Worm (Caenorhabditis elegans) whole organism, L1 larva: ENCODE measurements around the gene F32A5.4.

Source experiments
- C34B4.2 ChIP-seq: sonication (generic microtip); optimal IDR thresholded peaks from 2 replicates; lab custom pipeline; 2017; ENCODE audit warnings: mild to moderate bottlenecking, missing genetic modification characterization, missing compliant biosample characterization
- aha-1 ChIP-seq: fragments of 150-350 bp; optimal IDR thresholded peaks from 2 replicates; lab custom pipeline; 2014; ENCODE audit warnings: missing biosample characterization, missing genetic modification characterization
- ama-1 ChIP-seq: fragments of 150-350 bp; optimal IDR thresholded peaks from 2 replicates; lab custom pipeline; 2014
- blmp-1 ChIP-seq: fragments of 150-350 bp; optimal IDR thresholded peaks from 2 replicates; lab custom pipeline; 2014; ENCODE audit warnings: missing biosample characterization, missing genetic modification characterization
- ceh-63 ChIP-seq: fragments of 200-800 bp; sonication (Bioruptor generic); optimal IDR thresholded peaks from 2 replicates; lab custom pipeline; 2018; ENCODE audit warnings: mild to moderate bottlenecking, missing genetic modification characterization, missing compliant biosample characterization
- ceh-90 ChIP-seq: sonication (generic microtip); optimal IDR thresholded peaks from 2 replicates; lab custom pipeline; 2016; ENCODE audit warnings: missing genetic modification characterization, missing compliant biosample characterization
- dsc-1 ChIP-seq: sonication (generic microtip); optimal IDR thresholded peaks from 2 replicates; lab custom pipeline; 2016; ENCODE audit warnings: mild to moderate bottlenecking, missing genetic modification characterization, missing compliant biosample characterization
- efl-1 ChIP-seq, 4 experiments: fragments of 150-350 bp; optimal IDR thresholded peaks in 3 of 4; peaks in 1 of 4; 1 replicate in 1 of 4; 2 replicates in 3 of 4; lab custom pipeline; 2014; ENCODE audit warnings: missing biosample characterization in 2 of 4, missing genetic modification characterization in 2 of 4, missing genetic modification reagents in 2 of 4
- egl-13 ChIP-seq: sonication (generic microtip); optimal IDR thresholded peaks from 2 replicates; lab custom pipeline; 2016; ENCODE audit warnings: missing genotype, missing genetic modification reagents, missing genetic modification characterization, missing compliant biosample characterization
- egl-27 ChIP-seq, 2 experiments: fragments of 150-350 bp in 1 of 2; sonication (generic microtip); optimal IDR thresholded peaks; 3 replicates each; lab custom pipeline; 2017 to 2018; ENCODE audit warnings: missing biosample characterization in 2 of 2, missing genetic modification characterization in 2 of 2, missing genetic modification reagents in 2 of 2
- elt-3 ChIP-seq, 6 experiments: fragments of 150-350 bp in 1 of 6; sonication (generic microtip); optimal IDR thresholded peaks; 2 replicates each; lab custom pipeline; 2017 to 2018; ENCODE audit warnings: missing biosample characterization in 6 of 6, missing genetic modification characterization in 6 of 6, inconsistent platforms in 1 of 6
- ets-5 ChIP-seq: fragments of 200-800 bp; sonication (Bioruptor generic); IDR thresholded peaks from 2 replicates; pipeline ENCODE4 v1.3.6; 2022; ENCODE audit warnings: missing genetic modification characterization, missing compliant biosample characterization
- fkh-4 ChIP-seq: sonication (generic microtip); optimal IDR thresholded peaks from 2 replicates; lab custom pipeline; 2016; ENCODE audit warnings: missing compliant biosample characterization, missing genetic modification characterization, borderline replicate concordance
- fkh-8 ChIP-seq: sonication (generic microtip); optimal IDR thresholded peaks from 2 replicates; lab custom pipeline; 2016; ENCODE audit warnings: mild to moderate bottlenecking, missing genetic modification characterization, missing compliant biosample characterization
- fos-1 ChIP-seq: fragments of 150-350 bp; optimal IDR thresholded peaks from 2 replicates; lab custom pipeline; 2014; ENCODE audit warnings: missing biosample characterization, missing genetic modification characterization
- grh-1 ChIP-seq: fragments of 200-800 bp; sonication (Bioruptor generic); IDR thresholded peaks from 2 replicates; pipeline ENCODE4 v1.3.6; 2022; ENCODE audit warnings: missing genetic modification reagents, missing genetic modification characterization, missing compliant biosample characterization
- hlh-17 ChIP-seq: fragments of 200-800 bp; sonication (Bioruptor generic); optimal IDR thresholded peaks from 2 replicates; lab custom pipeline; 2018; ENCODE audit warnings: missing genetic modification characterization, mild to moderate bottlenecking, missing compliant biosample characterization, moderate library complexity, borderline replicate concordance
- hlh-4 ChIP-seq: sonication (generic microtip); optimal IDR thresholded peaks from 2 replicates; lab custom pipeline; 2016; ENCODE audit warnings: mild to moderate bottlenecking, missing genetic modification characterization, missing compliant biosample characterization
- hpl-2 ChIP-seq: fragments of 150-350 bp; optimal IDR thresholded peaks from 2 replicates; lab custom pipeline; 2014; ENCODE audit warnings: missing biosample characterization, missing genetic modification reagents, missing genetic modification characterization
- lin-13 ChIP-seq: fragments of 150-350 bp; optimal IDR thresholded peaks from 2 replicates; lab custom pipeline; 2014; ENCODE audit warnings: missing biosample characterization, missing genetic modification reagents, missing genetic modification characterization
- lin-15B ChIP-seq: fragments of 150-350 bp; sonication (generic microtip); optimal IDR thresholded peaks from 3 replicates; lab custom pipeline; 2014; ENCODE audit warnings: missing biosample characterization, missing genetic modification characterization
- lin-35 ChIP-seq, 2 experiments: fragments of 150-350 bp; optimal IDR thresholded peaks; 2 replicates each; lab custom pipeline; 2014; ENCODE audit warnings: missing biosample characterization in 2 of 2, missing genetic modification characterization in 2 of 2, missing genetic modification reagents in 2 of 2
- lir-3 ChIP-seq: sonication (generic microtip); optimal IDR thresholded peaks from 2 replicates; lab custom pipeline; 2016; ENCODE audit warnings: mild to moderate bottlenecking, missing genetic modification characterization, moderate library complexity, missing compliant biosample characterization; ENCODE audit not compliant: poor library complexity
- mep-1 ChIP-seq: fragments of 150-350 bp; optimal IDR thresholded peaks from 2 replicates; lab custom pipeline; 2014; ENCODE audit warnings: missing biosample characterization, missing genetic modification characterization
- nhr-11 ChIP-seq: fragments of 150-350 bp; optimal IDR thresholded peaks from 2 replicates; lab custom pipeline; 2014; ENCODE audit warnings: missing biosample characterization, missing genetic modification characterization
- nhr-12 ChIP-seq: sonication (generic microtip); optimal IDR thresholded peaks from 2 replicates; lab custom pipeline; 2017; ENCODE audit warnings: missing biosample characterization, missing genetic modification characterization
- nhr-19 ChIP-seq: fragments of 200-800 bp; sonication (Bioruptor generic); conservative IDR thresholded peaks from 2 replicates; pipeline ENCODE4 v1.3.6; 2022; ENCODE audit warnings: missing genetic modification characterization, missing compliant biosample characterization
- nhr-237 ChIP-seq: fragments of 150-350 bp; optimal IDR thresholded peaks from 2 replicates; lab custom pipeline; 2014; ENCODE audit warnings: missing biosample characterization, missing genetic modification characterization
- nhr-28 ChIP-seq: fragments of 150-350 bp; optimal IDR thresholded peaks from 2 replicates; lab custom pipeline; 2014; ENCODE audit warnings: missing biosample characterization, missing genetic modification characterization
- nhr-47 ChIP-seq: sonication (generic microtip); optimal IDR thresholded peaks from 2 replicates; lab custom pipeline; 2016; ENCODE audit warnings: mild to moderate bottlenecking, missing genetic modification characterization, moderate library complexity, missing compliant biosample characterization
- nhr-76 ChIP-seq: sonication (generic microtip); optimal IDR thresholded peaks from 2 replicates; lab custom pipeline; 2017; ENCODE audit warnings: missing biosample characterization, missing genetic modification characterization
- nhr-77 ChIP-seq: fragments of 150-350 bp; optimal IDR thresholded peaks from 2 replicates; lab custom pipeline; 2014; ENCODE audit warnings: missing biosample characterization, missing genetic modification characterization
- nhr-84 ChIP-seq: sonication (generic microtip); optimal IDR thresholded peaks from 2 replicates; lab custom pipeline; 2017; ENCODE audit warnings: missing biosample characterization, missing genetic modification characterization
- nhr-85 ChIP-seq: sonication (generic microtip); peaks from one replicate; lab custom pipeline; 2016; ENCODE audit warnings: missing genetic modification characterization, inconsistent platforms, missing compliant biosample characterization
- pag-3 ChIP-seq: sonication (generic microtip); optimal IDR thresholded peaks from 2 replicates; lab custom pipeline; 2017; ENCODE audit warnings: missing genetic modification characterization, mild to moderate bottlenecking, missing compliant biosample characterization, antibody characterized with exemption, borderline replicate concordance; ENCODE audit not compliant: insufficient read depth
- pqm-1 ChIP-seq: sonication (generic microtip); optimal IDR thresholded peaks from 3 replicates; lab custom pipeline; 2017; ENCODE audit warnings: missing biosample characterization, missing genetic modification characterization
- skn-1 ChIP-seq: fragments of 150-350 bp; optimal IDR thresholded peaks from 2 replicates; lab custom pipeline; 2014; ENCODE audit warnings: missing biosample characterization, missing genetic modification characterization
- snu-23 ChIP-seq: sonication (generic microtip); optimal IDR thresholded peaks from 2 replicates; lab custom pipeline; 2016; ENCODE audit warnings: missing genetic modification characterization, missing compliant biosample characterization
- sptf-1 ChIP-seq: fragments of 150-350 bp; optimal IDR thresholded peaks from 2 replicates; lab custom pipeline; 2014; ENCODE audit warnings: missing biosample characterization, missing genetic modification characterization
- swsn-7 ChIP-seq: sonication (generic microtip); optimal IDR thresholded peaks from 2 replicates; lab custom pipeline; 2016; ENCODE audit warnings: missing genetic modification characterization, missing compliant biosample characterization
- tbx-2 ChIP-seq: sonication (generic microtip); optimal IDR thresholded peaks from 2 replicates; lab custom pipeline; 2016; ENCODE audit warnings: missing genetic modification characterization, missing compliant biosample characterization
- tlp-1 ChIP-seq: fragments of 150-350 bp; optimal IDR thresholded peaks from 2 replicates; lab custom pipeline; 2014; ENCODE audit warnings: missing biosample characterization, missing genetic modification characterization
- unc-62 ChIP-seq: fragments of 150-350 bp; optimal IDR thresholded peaks from 2 replicates; lab custom pipeline; 2014; ENCODE audit warnings: missing biosample characterization, missing genetic modification reagents, missing genetic modification characterization
- unc-98 ChIP-seq: fragments of 200-800 bp; sonication (Bioruptor generic); IDR thresholded peaks from 2 replicates; pipeline ENCODE4 v1.3.6; 2022; ENCODE audit warnings: missing genetic modification characterization, missing compliant biosample characterization
- vab-15 ChIP-seq: sonication (generic microtip); optimal IDR thresholded peaks from 2 replicates; lab custom pipeline; 2017; ENCODE audit warnings: missing genotype, mild to moderate bottlenecking, missing genetic modification characterization, missing compliant biosample characterization
- xbp-1 ChIP-seq: sonication (generic microtip); optimal IDR thresholded peaks from 2 replicates; lab custom pipeline; 2016; ENCODE audit warnings: missing genetic modification characterization, missing compliant biosample characterization
- zip-4 ChIP-seq: fragments of 200-800 bp; sonication (Bioruptor generic); optimal IDR thresholded peaks from 2 replicates; lab custom pipeline; 2018; ENCODE audit warnings: mild to moderate bottlenecking, missing genetic modification characterization, moderate library complexity, missing compliant biosample characterization
- ztf-11 ChIP-seq, 2 experiments: sonication (generic microtip); optimal IDR thresholded peaks; 2 replicates each; lab custom pipeline; 2016 to 2017; ENCODE audit warnings: missing genetic modification characterization in 2 of 2, missing biosample characterization in 1 of 2, missing compliant biosample characterization in 1 of 2
- ztf-4 ChIP-seq: fragments of 150-350 bp; optimal IDR thresholded peaks from 2 replicates; lab custom pipeline; 2014; ENCODE audit warnings: missing biosample characterization, missing genetic modification characterization

The F32A5.4 gene

DNA sequence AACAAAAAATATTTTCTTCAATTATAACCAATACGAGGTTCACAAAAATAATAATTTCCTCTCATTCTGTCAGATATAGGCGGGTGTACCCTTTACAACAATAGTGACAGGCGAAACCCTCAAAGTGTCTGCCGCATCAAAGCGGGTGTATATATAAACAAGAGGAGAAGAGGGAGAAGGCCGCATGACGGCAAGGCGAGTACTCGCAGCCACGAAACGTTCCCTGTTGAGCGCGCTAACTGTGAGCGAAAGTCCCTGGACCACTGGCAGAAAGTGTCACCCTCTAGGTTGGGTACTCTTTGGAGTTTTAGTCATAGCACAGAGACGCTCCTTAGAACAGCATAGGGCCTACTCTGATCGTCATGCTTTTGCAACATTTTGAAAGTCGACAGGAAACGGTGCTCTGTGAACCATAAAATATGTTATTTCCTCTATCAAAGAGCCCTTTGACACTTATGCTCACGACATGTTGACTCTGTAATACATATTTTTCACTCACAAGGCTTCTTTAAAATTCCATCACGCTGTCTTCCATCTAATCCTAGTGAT is 28.8 kb upstream of the F32A5.4 start, which contains the start of gene pcrg-1 (continued):
- TF ChIP-seq ztf-4 = peak; percentile 9
- TF ChIP-seq nhr-47 = peak; percentile 90
- no peak for TF ChIP-seq tlp-1 (tag; lab: Kevin White, UChicago)
- peak; percentile 41 for TF ChIP-seq nhr-77 (tag; lab: Kevin White, UChicago)
- TF ChIP-seq nhr-76 (tag; lab: Kevin White, UChicago) = peak; percentile 51
- no peak for TF ChIP-seq vab-15 (tag; lab: Kevin White, UChicago)
- TF ChIP-seq ceh-63 (GFP tag; lab: Kevin White, UChicago) = peak; percentile 67
- TF ChIP-seq grh-1 (GFP tag; lab: Robert Waterston, UW) = peak; percentile 77
- TF ChIP-seq nhr-19 (GFP tag; lab: Robert Waterston, UW) = peak; percentile 93
- TF ChIP-seq C34B4.2 (tag; lab: Kevin White, UChicago) = no peak
- peak; percentile 64 for TF ChIP-seq lin-13 (GFP tag; lab: Kevin White, UChicago)
- TF ChIP-seq fos-1 (tag; lab: Kevin White, UChicago) = peak; percentile 57
- no peak for TF ChIP-seq pqm-1
- TF ChIP-seq ceh-90 (tag; lab: Kevin White, UChicago) = no peak
- TF ChIP-seq aha-1 (tag; lab: Kevin White, UChicago) = no peak
- TF ChIP-seq nhr-84 = no peak
- TF ChIP-seq unc-62 (GFP tag; lab: Kevin White, UChicago) = no peak
- no peak for TF ChIP-seq hpl-2 (GFP tag; lab: Kevin White, UChicago)
- peak in 2 of 6 experiments; percentile 36 to 83 for TF ChIP-seq elt-3 (tag; optimal IDR thresholded peaks at IDR 0.05; lab: Kevin White, UChicago)
- TF ChIP-seq blmp-1 = peak; percentile 7
- TF ChIP-seq fkh-4 (tag; lab: Kevin White, UChicago) = no peak
- no peak for TF ChIP-seq lin-15B (tag; lab: Kevin White, UChicago)
- no peak for TF ChIP-seq nhr-237 (tag; lab: Kevin White, UChicago)
- TF ChIP-seq lir-3 = peak; percentile 85
- TF ChIP-seq xbp-1 (tag; lab: Kevin White, UChicago) = peak; percentile 76
- peak; percentile 86 for TF ChIP-seq swsn-7 (tag; lab: Kevin White, UChicago)
- TF ChIP-seq ets-5 (GFP tag; lab: Robert Waterston, UW) = no peak
- TF ChIP-seq hlh-4 (tag; lab: Kevin White, UChicago) = no peak
- TF ChIP-seq skn-1 (tag; lab: Kevin White, UChicago) = no peak
- peak; percentile 58 to 75 for TF ChIP-seq efl-1 (optimal IDR thresholded peaks at IDR 0.05; lab: Kevin White, UChicago)
- peak; percentile 58 to 97 for TF ChIP-seq efl-1 (GFP tag; optimal IDR thresholded peaks at IDR 0.05 in 1 of 2; lab: Kevin White, UChicago)
- no peak for TF ChIP-seq pag-3
- TF ChIP-seq sptf-1 = no peak
- TF ChIP-seq ztf-11 (tag; optimal IDR thresholded peaks at IDR 0.05; lab: Kevin White, UChicago) = peak in 1 of 2 experiments; percentile 76
- TF ChIP-seq nhr-11 (tag; lab: Kevin White, UChicago) = no peak
- TF ChIP-seq nhr-85 (tag; lab: Kevin White, UChicago) = peak; percentile 92
- TF ChIP-seq egl-13 (tag; lab: Kevin White, UChicago) = peak; percentile 23
- peak; percentile 74 for TF ChIP-seq mep-1 (tag; lab: Kevin White, UChicago)
- peak; percentile 73 for TF ChIP-seq zip-4 (GFP tag; lab: Kevin White, UChicago)
- no peak for TF ChIP-seq hlh-17
- no peak for TF ChIP-seq ama-1 (lab: Kevin White, UChicago)
- TF ChIP-seq nhr-12 (tag; lab: Kevin White, UChicago) = no peak
- 0 out of 2 replicates have a peak, but pooled peaks have one; percentile 9 for TF ChIP-seq unc-98 (GFP tag; lab: Robert Waterston, UW)
- peak; percentile 53 to 72 for TF ChIP-seq lin-35 (GFP tag; optimal IDR thresholded peaks at IDR 0.05; lab: Kevin White, UChicago)
- TF ChIP-seq nhr-28 = no peak
- peak; percentile 82 for TF ChIP-seq snu-23 (GFP tag; lab: Kevin White, UChicago)
- TF ChIP-seq tbx-2 = peak; percentile 83
- no peak for TF ChIP-seq egl-27 (tag; optimal IDR thresholded peaks at IDR 0.05; lab: Kevin White, UChicago)
- no peak for TF ChIP-seq fkh-8 (tag; lab: Kevin White, UChicago)
- TF ChIP-seq dsc-1 (tag; lab: Kevin White, UChicago) = peak; percentile 87
- TF ChIP-seq, all 84 proteins: peak for 55
